Fruit fly (Drosophila melanogaster) whole organism, prepupa: ENCODE measurements around the gene GstD8.
A peak's percentile ranks its signal among the peaks of the same experiment; 100 is the strongest.

ENCODE experiments used
- CG6808 ChIP-seq: fragments of 200-800 bp; sonication (Bioruptor generic); optimal IDR thresholded peaks from 3 replicates; lab custom pipeline; 2017; ENCODE audit warnings: missing biosample characterization, missing genetic modification characterization, mild to moderate bottlenecking, moderate library complexity, missing genetic modification reagents
- Eip93F ChIP-seq: fragments of 200-800 bp; sonication (Bioruptor generic); optimal IDR thresholded peaks from 2 replicates; lab custom pipeline; 2016; ENCODE audit warnings: missing biosample characterization, mild to moderate bottlenecking, missing genetic modification characterization
- Met ChIP-seq: fragments of 200-800 bp; sonication (Bioruptor generic); optimal IDR thresholded peaks from 3 replicates; lab custom pipeline; 2016; ENCODE audit warnings: missing biosample characterization, missing genetic modification characterization
- Sox102F ChIP-seq: fragments of 200-800 bp; sonication (Bioruptor generic); optimal IDR thresholded peaks from 2 replicates; lab custom pipeline; 2016; ENCODE audit warnings: missing biosample characterization, mild to moderate bottlenecking, missing genetic modification characterization
- salr ChIP-seq, 2 experiments: fragments of 200-800 bp; sonication (Bioruptor generic); optimal IDR thresholded peaks; 3 replicates each; lab custom pipeline; 2016 to 2018; ENCODE audit warnings: missing biosample characterization in 2 of 2, missing genetic modification characterization in 2 of 2, mild to moderate bottlenecking in 1 of 2
- ss ChIP-seq, 2 experiments: fragments of 200-800 bp; sonication (Bioruptor generic); optimal IDR thresholded peaks; 2 replicates in 1 of 2; 3 replicates in 1 of 2; lab custom pipeline; 2017 to 2018; ENCODE audit warnings: mild to moderate bottlenecking in 2 of 2, missing biosample characterization in 2 of 2, missing genetic modification characterization in 2 of 2, moderate library complexity in 1 of 2

DNA sequence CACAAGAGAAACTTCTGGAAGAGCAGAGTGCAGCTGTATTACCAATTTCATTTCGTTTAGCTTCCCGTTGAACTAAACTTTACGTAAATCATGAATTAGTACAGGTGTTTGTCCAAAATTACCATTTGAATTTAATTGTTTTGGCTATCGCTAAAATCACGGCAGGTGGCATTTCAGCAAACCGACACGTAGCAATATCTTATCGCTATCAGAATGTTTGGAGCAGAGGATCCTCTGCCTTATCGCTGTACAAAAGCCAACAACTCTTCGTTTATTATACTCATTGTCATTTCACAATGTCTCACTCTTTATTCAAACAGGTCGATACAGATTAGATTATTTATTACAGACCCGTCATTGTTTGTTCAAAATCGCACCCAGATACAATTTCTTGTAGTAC lies 13.9 kb upstream of the GstD8 start:
- TF ChIP-seq Met (GFP tag; lab: Kevin White, UChicago) (no peak), salr (GFP tag; optimal IDR thresholded peaks at IDR 0.05; lab: Kevin White, UChicago) (no peak), ss (GFP tag; optimal IDR thresholded peaks at IDR 0.05; lab: Kevin White, UChicago) (no peak), CG6808 (GFP tag; lab: Kevin White, UChicago) (no peak), Sox102F (GFP tag; lab: Kevin White, UChicago) (no peak), Eip93F (GFP tag; lab: Kevin White, UChicago) (peak; percentile 3)
